Worm (Caenorhabditis elegans): ENCODE measurements around the gene D1014.13.

D1014.13 gene

DNA sequence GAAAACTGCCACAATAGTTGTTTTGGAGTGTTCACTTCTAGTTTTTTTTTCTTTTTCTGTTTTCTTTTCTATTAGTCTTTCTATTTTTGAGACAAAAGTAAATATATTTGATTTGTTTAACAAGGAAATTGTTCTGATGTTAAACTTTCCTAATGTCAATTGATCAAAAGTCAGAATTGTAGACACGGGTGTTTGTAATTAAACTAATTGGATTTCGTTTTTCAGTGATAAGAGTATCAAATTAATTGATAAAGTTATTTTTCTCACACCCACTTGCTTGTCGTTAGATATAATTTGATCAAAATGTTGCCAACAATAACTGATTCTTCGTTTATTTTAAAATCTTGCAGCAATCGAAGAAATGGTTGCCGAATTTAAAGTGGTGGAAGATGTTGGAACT lies 17.8 kb downstream of the D1014.13 start:
- TF ChIP-seq pha-4 (tag; optimal IDR thresholded peaks at IDR 0.05) (peak; percentile 7), aly-2 (tag; optimal IDR thresholded peaks at IDR 0.05) (no peak)

DNA sequence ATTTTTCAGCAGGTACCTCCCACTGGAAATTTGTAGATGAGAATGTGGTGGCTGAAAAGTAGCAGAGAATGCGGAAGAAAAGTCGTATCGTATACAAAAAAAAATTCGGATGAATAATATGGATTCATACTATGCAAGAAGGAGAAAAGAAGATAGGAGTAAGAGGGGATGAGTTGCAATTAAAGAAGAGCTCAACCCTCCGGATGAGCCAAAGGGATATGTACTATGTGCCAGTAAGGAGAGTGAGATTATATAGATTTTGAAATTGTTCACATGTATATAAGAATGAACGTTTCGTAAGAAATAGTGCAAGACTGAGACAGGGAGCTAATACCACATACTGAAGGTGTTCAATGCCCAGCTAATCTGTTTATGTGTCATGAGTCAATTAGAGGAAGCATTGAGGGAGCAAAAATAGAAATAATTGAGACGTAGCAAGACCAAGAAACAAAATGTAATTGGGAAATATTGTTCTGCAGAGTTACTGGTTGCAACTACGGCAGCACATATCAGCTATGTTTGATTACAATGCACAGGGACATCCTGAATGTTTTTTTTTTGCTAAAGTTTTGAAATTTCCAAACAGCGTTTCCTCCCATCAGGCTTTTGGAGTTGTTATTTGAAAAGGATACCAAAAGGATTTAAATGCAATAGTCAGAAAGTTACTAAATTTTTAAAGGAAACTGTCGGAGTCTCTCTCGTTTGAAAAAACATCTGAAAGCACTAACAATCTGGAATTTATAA lies 23.0 kb downstream of the D1014.13 start, which contains the start of gene F20D6.8:
F20D6.8 (minus strand) TSS at position 51 of the 744 bp plus-strand sequence.
- TF ChIP-seq zag-1 (tag; optimal IDR thresholded peaks at IDR 0.05) (no peak), nhr-67 (tag; optimal IDR thresholded peaks at IDR 0.05) (no peak), mml-1 (tag; optimal IDR thresholded peaks at IDR 0.05) (no peak), sea-2 (GFP tag; optimal IDR thresholded peaks at IDR 0.05) (no peak), ztf-11 (tag; optimal IDR thresholded peaks at IDR 0.05) (no peak), ztf-4 (tag; optimal IDR thresholded peaks at IDR 0.05) (no peak)

DNA sequence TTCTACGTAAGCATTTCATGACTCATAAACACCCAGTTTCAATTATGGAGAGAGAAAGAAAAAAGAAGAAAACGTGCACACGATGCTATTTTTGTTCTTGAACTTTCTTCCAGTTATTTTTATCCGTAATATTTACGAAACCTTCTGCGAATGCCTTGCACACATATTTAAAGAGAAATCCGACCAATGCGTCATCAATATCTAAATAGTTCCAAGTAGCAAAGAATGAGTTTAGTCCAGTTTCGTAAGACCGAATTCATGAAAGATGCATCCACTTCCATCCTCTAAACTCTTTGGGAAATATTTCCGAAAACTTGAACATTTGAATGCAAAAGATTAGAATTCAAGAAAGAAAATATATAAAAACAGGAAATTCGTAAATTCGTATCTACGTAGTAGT lies 23.7 kb downstream of the D1014.13 start:
- TF ChIP-seq hmg-11 (tag; optimal IDR thresholded peaks at IDR 0.05): no peak

DNA sequence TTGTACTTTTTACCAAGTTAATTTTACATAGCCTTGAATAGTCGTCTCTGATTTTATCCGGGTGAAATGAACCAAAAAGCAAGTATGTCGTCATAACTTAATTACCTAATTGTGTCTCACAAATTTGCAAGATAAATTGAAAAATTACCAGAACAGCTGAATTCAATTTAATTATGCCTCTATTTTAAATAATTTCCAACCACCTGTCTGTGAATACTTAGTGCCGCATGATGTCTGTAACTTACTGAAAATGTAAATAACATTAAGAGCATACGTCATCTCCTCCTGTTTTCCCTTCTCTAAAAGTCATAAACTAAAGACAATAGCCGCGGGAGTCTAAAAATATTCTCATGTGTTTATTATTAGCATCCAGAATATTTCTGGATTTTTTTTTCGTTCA lies 24.9 kb downstream of the D1014.13 start:
- TF ChIP-seq ama-1 (optimal IDR thresholded peaks at IDR 0.05) (no peak), ceh-16 (tag; optimal IDR thresholded peaks at IDR 0.05) (no peak), ZK546.5 (tag; optimal IDR thresholded peaks at IDR 0.05) (no peak)

DNA sequence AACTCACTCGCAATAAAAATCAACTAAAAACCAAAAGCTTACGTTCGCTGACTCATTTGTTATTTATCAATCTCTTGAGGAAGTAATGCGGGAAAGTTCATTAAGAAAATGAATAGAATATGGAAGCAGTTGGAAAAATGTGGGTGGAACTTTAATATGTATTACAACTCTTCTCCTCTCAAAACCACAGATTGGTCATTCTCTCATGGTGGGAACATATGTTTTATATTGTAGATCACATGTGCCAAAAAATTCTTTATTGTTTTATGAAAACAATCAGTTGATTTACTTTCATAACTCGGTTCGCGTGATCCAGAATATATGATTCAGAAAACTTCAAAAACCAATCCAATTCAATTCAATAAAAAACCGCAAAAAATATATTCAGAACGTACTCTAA lies 26.3 kb downstream of the D1014.13 start:
- TF ChIP-seq nhr-77 (tag; optimal IDR thresholded peaks at IDR 0.05) (no peak), nhr-23 (tag; optimal IDR thresholded peaks at IDR 0.05) (no peak), hmg-11 (tag; optimal IDR thresholded peaks at IDR 0.05) (no peak), ama-1 (optimal IDR thresholded peaks at IDR 0.05) (no peak), lin-15B (tag; optimal IDR thresholded peaks at IDR 0.05) (no peak), sea-2 (GFP tag; optimal IDR thresholded peaks at IDR 0.05) (no peak), nhr-76 (tag; optimal IDR thresholded peaks at IDR 0.05) (no peak), elt-3 (tag; optimal IDR thresholded peaks at IDR 0.05) (no peak), ceh-16 (tag; optimal IDR thresholded peaks at IDR 0.05) (no peak)

DNA sequence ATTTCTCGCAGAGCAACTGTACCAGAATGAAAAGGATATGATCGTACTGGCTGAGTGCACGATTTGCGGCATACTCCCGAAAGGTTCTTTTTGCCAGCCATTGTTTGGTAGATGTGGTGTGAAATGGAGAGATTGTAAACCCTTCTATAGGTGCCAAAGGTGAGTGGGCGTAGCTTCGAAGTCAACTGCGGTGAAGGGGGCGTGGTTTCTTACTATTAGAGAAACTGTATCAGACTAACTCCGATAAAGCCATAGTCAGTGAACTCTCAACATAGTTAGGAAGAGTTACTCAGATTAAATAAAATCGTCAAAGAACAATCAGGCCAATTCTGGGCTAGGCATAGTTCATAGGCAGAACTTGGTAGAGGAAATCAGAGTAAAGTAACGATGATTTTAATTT lies 31.9 kb downstream of the D1014.13 start, which contains the start of gene F20D6.9:
F20D6.9 (minus strand) TSS at position 101 of the 400 bp plus-strand sequence.
- no peak for TF ChIP-seq lsy-12 (tag; optimal IDR thresholded peaks at IDR 0.05)
- no peak for TF ChIP-seq egl-5 (tag; optimal IDR thresholded peaks at IDR 0.05)
- no peak for TF ChIP-seq unc-62 (GFP tag; optimal IDR thresholded peaks at IDR 0.05)
- no peak for TF ChIP-seq nhr-77 (tag; optimal IDR thresholded peaks at IDR 0.05)
- TF ChIP-seq ceh-28 (tag; optimal IDR thresholded peaks at IDR 0.05): no peak
- no peak for TF ChIP-seq fkh-10 (GFP tag; optimal IDR thresholded peaks at IDR 0.05)
- TF ChIP-seq mml-1 (tag; optimal IDR thresholded peaks at IDR 0.05): no peak
- no peak for TF ChIP-seq nhr-43 (tag; optimal IDR thresholded peaks at IDR 0.05; ENCODE audit: poor library complexity, severe bottlenecking)
- TF ChIP-seq nfya-1 (tag; optimal IDR thresholded peaks at IDR 0.05; ENCODE audit: insufficient read depth): no peak

DNA sequence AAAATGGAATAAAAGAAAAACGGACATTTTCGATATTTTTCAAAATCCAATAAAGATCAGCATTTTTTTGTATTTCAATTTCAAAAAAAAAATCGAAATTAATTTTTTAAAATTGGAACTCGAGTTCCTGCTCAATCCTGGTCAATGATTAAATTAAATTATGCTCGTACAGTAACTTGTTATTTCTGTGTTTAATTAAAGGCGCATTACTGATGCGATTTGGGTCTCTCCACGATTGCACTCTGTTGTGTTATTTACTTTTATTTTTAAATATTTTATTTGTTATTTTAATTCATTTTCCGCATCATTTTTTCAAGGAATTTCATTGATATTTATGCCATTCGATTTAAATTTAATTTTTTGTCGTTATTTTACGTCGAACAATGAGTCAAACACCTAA lies 32.9 kb downstream of the D1014.13 start:
- no peak for TF ChIP-seq nhr-23 (tag; optimal IDR thresholded peaks at IDR 0.05)
- no peak for TF ChIP-seq elt-3 (tag; optimal IDR thresholded peaks at IDR 0.05)
- no peak for TF ChIP-seq jun-1 (tag; optimal IDR thresholded peaks at IDR 0.05)

DNA sequence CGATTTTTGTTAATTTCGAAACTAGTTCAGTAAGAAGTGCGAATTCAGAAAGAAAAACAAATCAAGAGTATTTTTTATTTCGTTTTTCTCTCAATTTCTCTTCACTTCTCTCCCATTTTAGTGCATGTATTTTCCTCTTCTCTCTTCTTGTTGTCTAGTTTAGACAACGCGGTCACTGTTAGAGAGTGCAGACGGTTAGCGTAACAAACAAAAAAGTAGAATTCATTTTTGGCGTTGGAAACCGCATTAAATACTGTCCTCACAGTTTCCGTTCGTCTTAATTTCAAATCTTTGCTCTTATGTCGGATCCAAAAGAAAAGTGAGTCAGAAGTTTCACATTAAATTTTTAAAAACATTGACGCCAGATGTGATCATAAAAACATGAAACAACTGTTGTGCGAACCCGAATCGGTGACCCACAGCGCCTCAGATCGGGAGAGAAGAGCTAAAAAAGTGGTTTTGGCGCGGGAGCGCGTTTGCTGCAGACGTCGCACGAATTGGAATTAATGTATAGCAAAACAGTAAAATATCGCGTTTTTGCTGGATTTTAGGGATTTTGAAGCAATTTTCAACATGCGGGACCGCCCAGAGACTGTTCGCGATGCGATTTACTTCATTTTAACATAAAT lies 33.6 kb downstream of the D1014.13 start, which contains the start of gene srp-7:
srp-7 (plus strand) TSS at position 213 of the 629 bp plus-strand sequence.
- peak; percentile 16 for TF ChIP-seq hmg-11 (tag; optimal IDR thresholded peaks at IDR 0.05)
- peak; percentile 38 for TF ChIP-seq nhr-23 (tag; optimal IDR thresholded peaks at IDR 0.05)
- peak; percentile 81 for TF ChIP-seq pha-4 (tag; optimal IDR thresholded peaks at IDR 0.05)
- TF ChIP-seq ceh-28 (tag; optimal IDR thresholded peaks at IDR 0.05): no peak
- TF ChIP-seq unc-39 (tag; optimal IDR thresholded peaks at IDR 0.05): no peak
- TF ChIP-seq elt-2 (tag; optimal IDR thresholded peaks at IDR 0.05): peak; percentile 21
- TF ChIP-seq nfya-1 (tag; optimal IDR thresholded peaks at IDR 0.05; ENCODE audit: insufficient read depth): peak; percentile 41
- no peak for TF ChIP-seq nhr-237 (tag; optimal IDR thresholded peaks at IDR 0.05)

Data from whole organism, L3 larva.